Fruit fly (Drosophila melanogaster): ENCODE results near the gene Drep4.

DNA sequence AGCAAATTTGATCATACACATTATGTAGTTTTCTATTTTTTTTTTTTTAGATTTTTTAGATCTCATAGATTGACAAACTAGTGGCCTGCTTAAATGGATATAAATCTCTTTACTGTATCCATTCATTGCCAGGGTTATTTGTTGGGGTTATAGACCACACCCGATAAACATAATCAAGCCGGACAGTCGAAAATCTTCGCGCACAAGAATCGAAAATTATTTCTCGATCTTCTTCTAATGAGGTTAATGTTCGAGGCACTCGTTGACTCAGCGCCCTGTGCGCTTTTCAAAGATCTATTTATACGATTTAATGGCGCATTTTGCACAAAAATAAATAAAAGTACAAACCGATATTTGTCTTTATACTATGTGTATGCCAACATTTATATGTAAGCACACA is 26.6 kb downstream of the Drep4 start, which contains the start of gene CG31730:
- no peak for TF ChIP-seq psq (optimal IDR thresholded peaks at IDR 0.05)
- no peak for TF ChIP-seq Myc (optimal IDR thresholded peaks at IDR 0.05)
- no peak for TF ChIP-seq insv (optimal IDR thresholded peaks at IDR 0.05)
- TF ChIP-seq Sin3A (optimal IDR thresholded peaks at IDR 0.05), result no peak
